Fruit fly (Drosophila melanogaster): Measurements from ENCODE around the gene Cyp9f3.

DNA sequence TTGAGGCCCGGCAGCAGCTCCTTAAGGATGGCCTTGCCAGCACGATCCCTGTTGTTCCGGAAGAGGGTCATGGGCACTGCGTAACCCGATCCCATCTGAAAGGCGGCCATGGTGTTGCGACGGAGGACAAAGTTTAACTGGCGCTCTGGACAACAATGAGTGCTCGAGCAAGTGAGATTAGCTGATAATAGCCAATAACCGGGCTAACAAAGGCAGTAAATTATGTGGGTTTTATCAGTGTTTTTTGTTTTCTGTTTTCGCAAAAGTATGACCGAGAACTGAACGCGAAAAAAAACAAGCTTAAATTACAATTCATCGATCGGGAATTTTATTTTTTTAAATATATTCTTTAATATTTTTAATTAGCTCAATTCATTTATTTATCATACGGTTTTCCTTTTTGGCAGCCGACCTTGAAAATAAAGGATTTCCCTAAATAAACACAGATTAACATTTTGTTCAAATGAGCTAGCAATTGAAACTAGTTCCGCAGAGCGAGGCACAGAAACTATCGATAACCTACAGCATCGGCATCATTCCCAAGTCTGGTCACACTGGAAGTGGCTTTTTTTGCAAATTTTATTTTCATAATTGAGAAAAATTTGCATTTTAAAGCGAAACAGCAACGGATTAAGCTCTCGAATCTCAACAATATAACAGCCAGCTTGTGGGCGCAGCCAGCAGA lies 14.7 kb upstream of the Cyp9f3 start, which contains the start of the genes Dip-C and pps:
- TF ChIP-seq psq (optimal IDR thresholded peaks at IDR 0.05) (no peak), Dll (optimal IDR thresholded peaks at IDR 0.05) (no peak), EcR (GFP tag; optimal IDR thresholded peaks at IDR 0.05) (no peak), CG8478 (optimal IDR thresholded peaks at IDR 0.05) (no peak), pan (optimal IDR thresholded peaks at IDR 0.05) (no peak)

Measured in whole organism.